Worm (Caenorhabditis elegans) whole organism, L1 larva: ENCODE results near the gene sos-1.
A peak's percentile ranks its signal among the peaks of the same experiment; 100 is the strongest.

Source experiments
- F16B12.6 ChIP-seq: fragments of 150-350 bp; optimal IDR thresholded peaks from 2 replicates; lab custom pipeline; 2014; ENCODE audit warnings: missing biosample characterization, missing genetic modification characterization
- blmp-1 ChIP-seq: fragments of 150-350 bp; optimal IDR thresholded peaks from 2 replicates; lab custom pipeline; 2014; ENCODE audit warnings: missing biosample characterization, missing genetic modification characterization
- ceh-8 ChIP-seq: fragments of 200-800 bp; sonication (Bioruptor generic); optimal IDR thresholded peaks from 2 replicates; lab custom pipeline; 2018; ENCODE audit warnings: mild to moderate bottlenecking, missing genetic modification characterization, moderate library complexity, missing compliant biosample characterization
- ces-1 ChIP-seq: fragments of 150-350 bp; optimal IDR thresholded peaks from 2 replicates; lab custom pipeline; 2014; ENCODE audit warnings: missing biosample characterization, missing genetic modification reagents, missing genetic modification characterization
- efl-1 ChIP-seq, 4 experiments: fragments of 150-350 bp; optimal IDR thresholded peaks in 3 of 4; peaks in 1 of 4; 1 replicate in 1 of 4; 2 replicates in 3 of 4; lab custom pipeline; 2014; ENCODE audit warnings: missing biosample characterization in 2 of 4, missing genetic modification characterization in 2 of 4, missing genetic modification reagents in 2 of 4
- elt-3 ChIP-seq, 6 experiments: fragments of 150-350 bp in 1 of 6; sonication (generic microtip); optimal IDR thresholded peaks; 2 replicates each; lab custom pipeline; 2017 to 2018; ENCODE audit warnings: missing biosample characterization in 6 of 6, missing genetic modification characterization in 6 of 6, inconsistent platforms in 1 of 6
- fkh-10 ChIP-seq: sonication (generic microtip); optimal IDR thresholded peaks from 2 replicates; lab custom pipeline; 2017; ENCODE audit warnings: missing biosample characterization, missing genetic modification reagents, missing genetic modification characterization
- grh-1 ChIP-seq: fragments of 200-800 bp; sonication (Bioruptor generic); IDR thresholded peaks from 2 replicates; pipeline ENCODE4 v1.3.6; 2022; ENCODE audit warnings: missing genetic modification reagents, missing genetic modification characterization, missing compliant biosample characterization
- irx-1 ChIP-seq: sonication (generic microtip); optimal IDR thresholded peaks from 2 replicates; lab custom pipeline; 2016; ENCODE audit warnings: missing genetic modification characterization, missing compliant biosample characterization
- lin-13 ChIP-seq: fragments of 150-350 bp; optimal IDR thresholded peaks from 2 replicates; lab custom pipeline; 2014; ENCODE audit warnings: missing biosample characterization, missing genetic modification reagents, missing genetic modification characterization
- lin-14 ChIP-seq: fragments of 200-800 bp; sonication (Bioruptor generic); optimal IDR thresholded peaks from 2 replicates; lab custom pipeline; 2018; ENCODE audit warnings: mild to moderate bottlenecking, missing genetic modification characterization, moderate library complexity, missing compliant biosample characterization
- lin-15B ChIP-seq: fragments of 150-350 bp; sonication (generic microtip); optimal IDR thresholded peaks from 3 replicates; lab custom pipeline; 2014; ENCODE audit warnings: missing biosample characterization, missing genetic modification characterization
- lir-3 ChIP-seq: sonication (generic microtip); optimal IDR thresholded peaks from 2 replicates; lab custom pipeline; 2016; ENCODE audit warnings: mild to moderate bottlenecking, missing genetic modification characterization, moderate library complexity, missing compliant biosample characterization; ENCODE audit not compliant: poor library complexity
- lsy-2 ChIP-seq, 2 experiments: fragments of 150-350 bp; optimal IDR thresholded peaks; 2 replicates each; lab custom pipeline; 2014; ENCODE audit warnings: missing biosample characterization in 2 of 2, missing genetic modification characterization in 2 of 2
- mdl-1 ChIP-seq, 2 experiments: fragments of 150-350 bp; optimal IDR thresholded peaks; 2 replicates each; lab custom pipeline; 2014 to 2017; ENCODE audit warnings: missing biosample characterization in 2 of 2, missing genetic modification characterization in 2 of 2, inconsistent platforms in 1 of 2
- nhr-11 ChIP-seq: fragments of 150-350 bp; optimal IDR thresholded peaks from 2 replicates; lab custom pipeline; 2014; ENCODE audit warnings: missing biosample characterization, missing genetic modification characterization
- nhr-28 ChIP-seq: fragments of 150-350 bp; optimal IDR thresholded peaks from 2 replicates; lab custom pipeline; 2014; ENCODE audit warnings: missing biosample characterization, missing genetic modification characterization
- nhr-84 ChIP-seq: sonication (generic microtip); optimal IDR thresholded peaks from 2 replicates; lab custom pipeline; 2017; ENCODE audit warnings: missing biosample characterization, missing genetic modification characterization
- nhr-85 ChIP-seq: sonication (generic microtip); peaks from one replicate; lab custom pipeline; 2016; ENCODE audit warnings: missing genetic modification characterization, inconsistent platforms, missing compliant biosample characterization
- nhr-90 ChIP-seq: sonication (generic microtip); optimal IDR thresholded peaks from 2 replicates; lab custom pipeline; 2016; ENCODE audit warnings: mild to moderate bottlenecking, missing genetic modification characterization, missing compliant biosample characterization; ENCODE audit not compliant: poor library complexity
- pag-3 ChIP-seq: sonication (generic microtip); optimal IDR thresholded peaks from 2 replicates; lab custom pipeline; 2017; ENCODE audit warnings: missing genetic modification characterization, mild to moderate bottlenecking, missing compliant biosample characterization, antibody characterized with exemption, borderline replicate concordance; ENCODE audit not compliant: insufficient read depth
- pqm-1 ChIP-seq: sonication (generic microtip); optimal IDR thresholded peaks from 3 replicates; lab custom pipeline; 2017; ENCODE audit warnings: missing biosample characterization, missing genetic modification characterization
- rnt-1 ChIP-seq: sonication (generic microtip); optimal IDR thresholded peaks from 2 replicates; lab custom pipeline; 2016; ENCODE audit warnings: mild to moderate bottlenecking, missing genetic modification characterization, moderate library complexity, missing compliant biosample characterization
- snu-23 ChIP-seq: sonication (generic microtip); optimal IDR thresholded peaks from 2 replicates; lab custom pipeline; 2016; ENCODE audit warnings: missing genetic modification characterization, missing compliant biosample characterization
- sox-4 ChIP-seq: sonication (generic microtip); optimal IDR thresholded peaks from 2 replicates; lab custom pipeline; 2016; ENCODE audit warnings: missing genetic modification characterization, missing compliant biosample characterization
- sptf-1 ChIP-seq: fragments of 150-350 bp; optimal IDR thresholded peaks from 2 replicates; lab custom pipeline; 2014; ENCODE audit warnings: missing biosample characterization, missing genetic modification characterization
- swsn-7 ChIP-seq: sonication (generic microtip); optimal IDR thresholded peaks from 2 replicates; lab custom pipeline; 2016; ENCODE audit warnings: missing genetic modification characterization, missing compliant biosample characterization
- tlp-1 ChIP-seq: fragments of 150-350 bp; optimal IDR thresholded peaks from 2 replicates; lab custom pipeline; 2014; ENCODE audit warnings: missing biosample characterization, missing genetic modification characterization
- unc-130 ChIP-seq: fragments of 150-350 bp; optimal IDR thresholded peaks from 2 replicates; lab custom pipeline; 2017; ENCODE audit warnings: missing biosample characterization, missing genetic modification characterization, inconsistent platforms
- unc-62 ChIP-seq: fragments of 150-350 bp; optimal IDR thresholded peaks from 2 replicates; lab custom pipeline; 2014; ENCODE audit warnings: missing biosample characterization, missing genetic modification reagents, missing genetic modification characterization
- ztf-4 ChIP-seq: fragments of 150-350 bp; optimal IDR thresholded peaks from 2 replicates; lab custom pipeline; 2014; ENCODE audit warnings: missing biosample characterization, missing genetic modification characterization

The sos-1 gene

DNA sequence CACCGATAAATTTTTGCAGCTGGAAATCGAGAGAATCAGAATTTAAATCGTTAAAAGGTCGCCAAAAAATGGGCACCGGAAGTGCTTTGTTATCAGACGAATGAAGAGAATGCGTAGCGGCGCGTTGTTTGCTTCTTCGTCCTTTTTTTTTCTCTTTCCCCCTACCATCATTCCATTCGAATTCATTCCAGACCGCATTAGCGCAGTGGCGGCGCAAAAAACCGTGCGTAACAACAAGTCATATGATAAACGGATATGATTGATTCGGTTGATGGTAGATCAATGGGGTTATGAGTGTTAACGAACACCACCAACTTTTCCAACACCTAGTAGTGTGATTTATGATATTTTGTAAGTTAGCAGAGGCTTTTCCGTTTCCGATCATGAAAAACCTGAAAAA lies 25.8 kb downstream of the sos-1 start:
- TF ChIP-seq swsn-7 (tag; lab: Kevin White, UChicago) (no peak), fkh-10 (GFP tag; lab: Kevin White, UChicago) (no peak), elt-3 (tag; optimal IDR thresholded peaks at IDR 0.05; lab: Kevin White, UChicago) (peak in 1 of 6 experiments; percentile 56), F16B12.6 (tag; lab: Kevin White, UChicago) (no peak), blmp-1 (tag; lab: Kevin White, UChicago) (peak; percentile 51), ces-1 (GFP tag; lab: Kevin White, UChicago) (no peak), mdl-1 (tag; optimal IDR thresholded peaks at IDR 0.05; lab: Kevin White, UChicago) (peak in 1 of 2 experiments; percentile 9), pqm-1 (tag; lab: Kevin White, UChicago) (no peak), nhr-11 (tag; lab: Kevin White, UChicago) (no peak), lin-13 (GFP tag; lab: Kevin White, UChicago) (no peak), nhr-84 (tag; lab: Kevin White, UChicago) (no peak), unc-130 (tag; lab: Kevin White, UChicago) (peak; percentile 10), lin-15B (tag; lab: Kevin White, UChicago) (no peak)

DNA sequence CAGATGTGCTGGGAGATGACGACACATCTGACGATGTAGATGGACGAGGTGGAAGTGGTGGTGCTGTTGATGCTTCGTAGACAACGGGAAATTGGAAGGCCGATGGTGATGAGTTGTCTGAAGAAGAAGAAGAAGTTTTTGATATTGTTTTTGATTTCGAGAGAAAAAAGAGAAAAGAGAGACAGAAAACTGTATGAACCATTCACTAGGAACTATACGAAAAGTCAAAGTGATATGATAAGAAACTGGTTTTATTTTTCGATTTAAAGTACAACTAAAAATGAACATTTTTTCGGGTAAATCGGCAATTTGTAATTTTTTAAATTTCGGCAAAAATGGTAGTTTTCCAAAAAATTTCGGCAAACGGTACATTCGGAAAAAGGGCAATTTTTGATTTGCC lies 30.4 kb downstream of the sos-1 start:
- TF ChIP-seq nhr-85 (peak; percentile 53), blmp-1 (tag; lab: Kevin White, UChicago) (peak; percentile 75), lin-14 (GFP tag; lab: Kevin White, UChicago) (peak; percentile 11), tlp-1 (no peak), elt-3 (tag; optimal IDR thresholded peaks at IDR 0.05; lab: Kevin White, UChicago) (peak in 4 of 6 experiments; percentile 13 to 53 (median 29))

DNA sequence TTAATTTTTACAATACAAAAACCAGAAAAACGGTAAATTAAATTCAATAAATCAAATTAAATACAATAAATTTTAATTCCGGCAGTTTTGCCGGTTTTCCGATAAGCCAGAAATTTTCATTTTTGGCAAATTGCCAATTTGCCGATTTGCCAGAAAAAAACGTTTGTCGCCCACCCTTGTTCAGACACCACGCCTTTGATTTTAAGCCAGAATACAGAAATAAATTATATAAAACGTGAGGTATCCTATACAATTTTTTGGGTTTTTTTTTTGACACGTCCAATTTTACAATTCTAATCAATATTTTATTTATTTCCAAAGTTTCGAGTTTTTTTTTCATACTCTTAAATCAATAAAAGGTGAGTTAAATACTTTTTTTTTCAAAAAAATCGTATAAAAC lies 36.4 kb downstream of the sos-1 start, which contains the start of gene T28F12.1:
TSS of gene T28F12.1 (plus strand) at position 301 of the 400 bp plus-strand sequence.
- TF ChIP-seq nhr-28 (no peak), nhr-90 (tag; lab: Kevin White, UChicago) (no peak), irx-1 (no peak), ceh-8 (GFP tag; lab: Kevin White, UChicago) (no peak), grh-1 (GFP tag; lab: Robert Waterston, UW) (no peak), sptf-1 (tag; lab: Kevin White, UChicago) (no peak)

DNA sequence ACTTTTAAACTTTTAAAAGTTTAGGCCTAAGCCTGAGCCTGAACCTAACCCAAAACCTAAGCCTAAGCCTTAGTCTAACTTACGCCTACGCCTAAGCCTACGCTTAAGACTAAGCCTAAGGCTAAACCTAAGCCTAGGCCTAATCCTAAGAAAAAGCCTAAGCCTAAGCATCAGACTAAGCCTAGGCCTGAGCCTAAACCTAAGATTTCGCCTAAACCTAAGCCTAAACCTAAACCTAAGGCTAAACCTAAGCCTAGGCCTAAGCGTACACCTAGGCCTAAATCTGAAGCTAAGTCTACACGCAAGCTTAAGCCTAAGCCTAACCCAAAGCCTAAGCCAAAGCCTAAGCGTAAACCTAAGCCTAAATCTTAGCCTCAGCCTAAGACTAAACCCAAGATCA lies 38.7 kb downstream of the sos-1 start:
- TF ChIP-seq efl-1 (optimal IDR thresholded peaks at IDR 0.05; lab: Kevin White, UChicago) (no peak), efl-1 (GFP tag; optimal IDR thresholded peaks at IDR 0.05 in 1 of 2; lab: Kevin White, UChicago) (peak in 1 of 2 experiments; percentile 71), unc-62 (GFP tag; lab: Kevin White, UChicago) (no peak)

DNA sequence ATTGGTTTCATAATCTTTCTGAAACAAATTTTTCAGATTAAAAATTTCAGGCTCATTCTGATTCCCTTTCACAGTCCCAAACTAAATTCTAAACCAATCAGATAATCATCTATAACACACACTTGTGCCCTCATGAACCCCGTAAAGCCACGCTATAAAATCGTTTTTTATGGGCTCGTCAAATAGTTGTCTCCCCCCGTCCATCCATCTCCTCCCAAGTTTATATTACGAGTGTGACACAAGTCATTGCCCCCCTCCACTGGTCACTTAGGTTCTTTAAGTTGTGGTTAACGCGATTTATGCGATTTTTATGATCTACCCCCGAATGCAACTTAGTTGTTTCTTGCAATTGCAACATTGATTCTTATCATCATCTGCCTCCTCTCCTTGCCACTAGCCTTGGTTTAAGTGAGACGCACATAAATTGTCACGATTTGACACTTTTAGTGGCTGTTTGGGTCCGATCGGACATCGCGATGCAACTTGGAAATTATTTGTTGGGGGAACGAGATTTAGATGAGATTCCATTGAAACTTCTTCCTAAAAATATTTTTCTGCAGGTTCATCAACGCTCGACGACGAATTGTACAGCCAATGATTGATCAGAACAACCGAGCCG lies 39.7 kb downstream of the sos-1 start:
- TF ChIP-seq pag-3 (tag; lab: Kevin White, UChicago) (no peak), ztf-4 (no peak), lin-14 (GFP tag; lab: Kevin White, UChicago) (peak; percentile 17), sox-4 (no peak), lsy-2 (tag; optimal IDR thresholded peaks at IDR 0.05; lab: Kevin White, UChicago) (peak in 1 of 2 experiments; percentile 8), lin-15B (tag; lab: Kevin White, UChicago) (no peak), lir-3 (tag; lab: Kevin White, UChicago) (no peak), nhr-85 (peak; percentile 70), rnt-1 (peak; percentile 24), snu-23 (GFP tag; lab: Kevin White, UChicago) (no peak), efl-1 (optimal IDR thresholded peaks at IDR 0.05; lab: Kevin White, UChicago) (no peak), efl-1 (GFP tag; optimal IDR thresholded peaks at IDR 0.05 in 1 of 2; lab: Kevin White, UChicago) (peak in 1 of 2 experiments; percentile 50), nhr-90 (tag; lab: Kevin White, UChicago) (no peak)
